Worm (Caenorhabditis elegans) whole organism, L2 larva: Measurements from ENCODE around the gene mbf-1.

Experiments
- blmp-1 ChIP-seq: sonication (generic microtip); optimal IDR thresholded peaks from 2 replicates; lab custom pipeline; 2017; ENCODE audit warnings: missing genetic modification characterization, mild to moderate bottlenecking, missing compliant biosample characterization, antibody characterized with exemption, moderate library complexity; ENCODE audit not compliant: insufficient read depth
- ceh-16 ChIP-seq: fragments of 150-350 bp; optimal IDR thresholded peaks from 2 replicates; lab custom pipeline; 2014; ENCODE audit warnings: missing biosample characterization, missing genetic modification characterization
- dmd-4 ChIP-seq: sonication (generic microtip); optimal IDR thresholded peaks from 2 replicates; lab custom pipeline; 2017; ENCODE audit warnings: missing biosample characterization, missing genetic modification characterization
- lin-39 ChIP-seq: fragments of 150-350 bp; optimal IDR thresholded peaks from 2 replicates; lab custom pipeline; 2014; ENCODE audit warnings: missing biosample characterization, missing genetic modification reagents, missing genetic modification characterization
- lsy-2 ChIP-seq, 2 experiments: fragments of 150-350 bp in 1 of 2; sonication (generic microtip) in 1 of 2; optimal IDR thresholded peaks; 2 replicates each; lab custom pipeline; 2014 to 2017; ENCODE audit warnings: missing biosample characterization in 2 of 2, missing genetic modification characterization in 2 of 2
- mbf-1 ChIP-seq: sonication (generic microtip); optimal IDR thresholded peaks from 2 replicates; lab custom pipeline; 2017; ENCODE audit warnings: missing biosample characterization, missing genetic modification characterization
- mdl-1 ChIP-seq, 2 experiments: fragments of 150-350 bp in 1 of 2; sonication (generic microtip) in 1 of 2; optimal IDR thresholded peaks; 2 replicates each; lab custom pipeline; 2017; ENCODE audit warnings: missing biosample characterization in 2 of 2, missing genetic modification characterization in 2 of 2
- nhr-129 ChIP-seq: fragments of 150-350 bp; optimal IDR thresholded peaks from 2 replicates; lab custom pipeline; 2014; ENCODE audit warnings: missing biosample characterization, missing genetic modification characterization
- zag-1 ChIP-seq: fragments of 150-350 bp; optimal IDR thresholded peaks from 2 replicates; lab custom pipeline; 2014; ENCODE audit warnings: missing biosample characterization, missing genetic modification characterization

DNA sequence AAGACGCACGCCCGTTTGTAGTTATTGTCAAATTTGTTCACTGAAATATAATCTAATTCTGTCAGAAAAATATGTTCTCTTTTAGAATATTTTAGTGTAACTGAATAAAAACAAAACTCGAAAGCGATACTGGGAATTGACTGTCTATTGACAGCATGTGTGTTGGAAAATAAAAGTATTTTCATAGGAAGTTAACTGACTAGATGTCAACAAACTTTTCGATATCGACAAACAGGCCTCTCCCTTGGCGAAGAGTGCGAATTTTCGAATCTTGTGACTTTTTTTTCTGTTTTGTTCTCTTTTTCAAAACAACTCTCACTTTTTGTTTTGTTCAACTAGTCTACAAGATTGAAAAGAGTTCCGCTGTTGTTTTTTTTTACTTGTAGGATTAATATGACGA lies 41.9 kb downstream of the mbf-1 start:
- peak; percentile 40 for TF ChIP-seq nhr-129 (tag; lab: Kevin White, UChicago)
- TF ChIP-seq mbf-1 (tag; lab: Kevin White, UChicago): no peak
- TF ChIP-seq zag-1 (tag; lab: Kevin White, UChicago): no peak
- TF ChIP-seq lin-39: no peak
- no peak for TF ChIP-seq blmp-1 (tag; lab: Kevin White, UChicago)
- no peak for TF ChIP-seq mdl-1 (tag; optimal IDR thresholded peaks at IDR 0.05; lab: Kevin White, UChicago)
- no peak for TF ChIP-seq ceh-16 (tag; lab: Kevin White, UChicago)
- TF ChIP-seq lsy-2 (tag; optimal IDR thresholded peaks at IDR 0.05; lab: Kevin White, UChicago): no peak
- no peak for TF ChIP-seq dmd-4 (tag; lab: Kevin White, UChicago)
